Worm (Caenorhabditis elegans): ENCODE results near the gene mpst-3.

Gene mpst-3

DNA sequence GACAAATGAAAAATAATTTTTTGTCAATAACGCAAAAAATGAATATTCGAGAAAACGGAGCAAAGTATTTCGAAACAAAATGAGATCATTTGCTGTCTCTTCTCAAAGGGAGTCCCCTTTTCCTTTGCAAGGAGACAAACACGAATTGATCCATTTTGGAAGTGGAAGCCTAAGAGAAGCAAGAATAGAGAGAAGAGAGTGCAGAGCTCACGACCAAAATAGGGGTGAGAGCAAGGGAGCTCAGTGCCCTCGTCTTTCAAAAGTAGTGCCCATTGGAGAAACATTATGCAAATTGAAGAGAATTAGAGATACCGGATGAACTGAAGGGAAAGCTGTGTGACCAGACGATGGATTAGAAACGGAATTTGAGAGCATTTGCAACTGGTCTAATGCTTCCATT, 44.2 kb upstream of the mpst-3 start (continued):
- peak; percentile 9 for TF ChIP-seq xbp-1 (tag; optimal IDR thresholded peaks at IDR 0.05)
- no peak for TF ChIP-seq hpl-2 (GFP tag; optimal IDR thresholded peaks at IDR 0.05)
- peak in 1 of 2 experiments; percentile 12 for TF ChIP-seq lsy-2 (tag; optimal IDR thresholded peaks at IDR 0.05)
- no peak for TF ChIP-seq nhr-11 (tag; optimal IDR thresholded peaks at IDR 0.05)
- no peak for TF ChIP-seq nhr-20 (tag; optimal IDR thresholded peaks at IDR 0.05)
- TF ChIP-seq jun-1 (tag; optimal IDR thresholded peaks at IDR 0.05): no peak
- no peak for TF ChIP-seq hlh-17 (GFP tag; optimal IDR thresholded peaks at IDR 0.05; ENCODE audit: borderline replicate concordance)
- no peak for TF ChIP-seq nhr-85 (tag)
- peak; percentile 84 for TF ChIP-seq lin-14 (GFP tag; optimal IDR thresholded peaks at IDR 0.05)
- TF ChIP-seq nhr-71 (tag; optimal IDR thresholded peaks at IDR 0.05): peak; percentile 45
- no peak for TF ChIP-seq C16A3.4 (tag; optimal IDR thresholded peaks at IDR 0.05)
- TF ChIP-seq egl-27 (tag; optimal IDR thresholded peaks at IDR 0.05): no peak
- no peak for TF ChIP-seq elt-3 (tag; optimal IDR thresholded peaks at IDR 0.05)
- no peak for TF ChIP-seq tlp-1 (tag; optimal IDR thresholded peaks at IDR 0.05)
- no peak for TF ChIP-seq fkh-4 (tag; optimal IDR thresholded peaks at IDR 0.05; ENCODE audit: borderline replicate concordance)
- TF ChIP-seq aly-2 (tag; optimal IDR thresholded peaks at IDR 0.05): no peak
- TF ChIP-seq pag-3 (tag; optimal IDR thresholded peaks at IDR 0.05; ENCODE audit: borderline replicate concordance, insufficient read depth): no peak
- no peak for TF ChIP-seq ama-1 (optimal IDR thresholded peaks at IDR 0.05)
- TF ChIP-seq fos-1 (tag; optimal IDR thresholded peaks at IDR 0.05): no peak
- peak; percentile 2 for TF ChIP-seq unc-86 (tag; optimal IDR thresholded peaks at IDR 0.05)
- no peak for TF ChIP-seq aha-1 (tag; optimal IDR thresholded peaks at IDR 0.05)
- TF ChIP-seq C34B4.2 (tag; optimal IDR thresholded peaks at IDR 0.05): no peak
- TF ChIP-seq ceh-82 (tag; optimal IDR thresholded peaks at IDR 0.05): peak in 2 of 3 experiments; percentile 12 to 45
- TF ChIP-seq ztf-11 (tag; optimal IDR thresholded peaks at IDR 0.05): no peak
- TF ChIP-seq mep-1 (tag; optimal IDR thresholded peaks at IDR 0.05): no peak
- peak; percentile 1 for TF ChIP-seq swsn-7 (tag; optimal IDR thresholded peaks at IDR 0.05)
- TF ChIP-seq irx-1 (tag; optimal IDR thresholded peaks at IDR 0.05): no peak
- peak; percentile 19; the same call in 1 of the 2 replicates for TF ChIP-seq isw-1 (GFP tag; IDR thresholded peaks at IDR 0.05)
- no peak for TF ChIP-seq lir-3 (tag; optimal IDR thresholded peaks at IDR 0.05; ENCODE audit: poor library complexity)
- TF ChIP-seq vab-15 (tag; optimal IDR thresholded peaks at IDR 0.05): no peak
- no peak for TF ChIP-seq efl-3 (GFP tag; optimal IDR thresholded peaks at IDR 0.05)
- no peak for TF ChIP-seq lin-39 (tag; optimal IDR thresholded peaks at IDR 0.05)
- no peak for TF ChIP-seq sup-37 (GFP tag; optimal IDR thresholded peaks at IDR 0.05)
- TF ChIP-seq ceh-90 (tag; optimal IDR thresholded peaks at IDR 0.05): no peak
- no peak for TF ChIP-seq nhr-28 (tag; optimal IDR thresholded peaks at IDR 0.05)
- TF ChIP-seq mef-2 (tag; optimal IDR thresholded peaks at IDR 0.05): no peak
- TF ChIP-seq efl-1 (optimal IDR thresholded peaks at IDR 0.05): peak in 1 of 2 experiments; percentile 29
- TF ChIP-seq efl-1 (GFP tag; optimal IDR thresholded peaks at IDR 0.05 in 1 of 2): no peak
- TF ChIP-seq zag-1 (tag; optimal IDR thresholded peaks at IDR 0.05): peak; percentile 44

DNA sequence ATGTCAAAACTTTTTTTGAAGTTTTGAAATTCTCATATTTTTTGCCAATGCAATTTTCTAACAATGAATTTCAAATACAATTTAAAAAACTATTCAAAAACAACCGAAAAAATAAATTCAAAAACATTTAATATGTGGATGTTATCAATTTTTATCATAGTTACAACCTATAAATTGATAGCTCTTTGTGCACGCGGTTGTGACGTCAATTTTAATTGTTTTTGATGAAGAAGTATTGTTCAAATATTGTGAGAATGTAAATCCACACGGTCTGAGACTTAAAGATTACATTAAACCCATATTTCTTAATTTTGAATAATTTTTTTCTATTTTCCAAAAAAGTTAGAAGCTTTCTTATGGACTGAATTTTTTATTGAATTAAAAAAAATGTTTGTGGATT, 43.5 kb upstream of the mpst-3 start:
- TF ChIP-seq elt-3 (tag; optimal IDR thresholded peaks at IDR 0.05): no peak
- TF ChIP-seq elt-2 (tag; optimal IDR thresholded peaks at IDR 0.05): peak; percentile 32
- peak in 1 of 2 experiments; percentile 19 for TF ChIP-seq lin-35 (GFP tag; optimal IDR thresholded peaks at IDR 0.05)

DNA sequence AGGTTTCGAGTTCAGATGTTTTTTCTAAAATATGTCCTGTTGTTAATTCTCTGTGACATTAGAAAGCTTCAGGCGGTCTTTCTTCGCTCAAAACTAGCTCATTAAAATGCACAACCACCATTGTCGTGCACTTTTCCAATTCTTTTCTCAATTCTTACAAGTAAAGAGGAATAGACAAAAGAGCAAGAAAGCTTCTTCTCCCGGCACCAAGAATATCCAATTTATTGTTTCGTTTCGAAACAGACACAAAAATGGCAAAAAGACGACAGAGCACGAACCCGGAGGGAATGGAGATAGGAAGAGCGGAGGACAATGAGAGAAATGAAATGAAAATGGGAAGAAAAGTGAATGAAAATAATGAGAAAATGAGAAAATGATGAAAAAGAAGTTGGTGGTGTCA, 42.8 kb upstream of the mpst-3 start:
- TF ChIP-seq lin-14 (GFP tag; optimal IDR thresholded peaks at IDR 0.05) (peak; percentile 55), tbx-2 (tag; optimal IDR thresholded peaks at IDR 0.05) (peak; percentile 5), efl-1 (optimal IDR thresholded peaks at IDR 0.05) (no peak), efl-1 (GFP tag; optimal IDR thresholded peaks at IDR 0.05 in 1 of 2) (peak in 1 of 2 experiments; percentile 70), skn-1 (tag; optimal IDR thresholded peaks at IDR 0.05) (no peak)
